Worm (Caenorhabditis elegans) whole organism, mixed stage, embryonic: ENCODE results near the gene irld-28.
"Not testable (repeated sequence)": the region's sequence is repeated elsewhere in the genome, so short reads cannot be mapped to it uniquely, and the experiment has no call there.

Source experiments
- M03D4.4 ChIP-seq: sonication (generic microtip); optimal IDR thresholded peaks from 2 replicates; lab custom pipeline; 2017; ENCODE audit warnings: mild to moderate bottlenecking, missing genetic modification characterization, missing compliant biosample characterization
- bed-3 ChIP-seq: fragments of 200-800 bp; sonication (Bioruptor generic); optimal IDR thresholded peaks from 3 replicates; lab custom pipeline; 2018; ENCODE audit warnings: mild to moderate bottlenecking, missing genetic modification characterization, moderate library complexity, missing compliant biosample characterization
- blmp-1 ChIP-seq: fragments of 150-350 bp; optimal IDR thresholded peaks from 2 replicates; lab custom pipeline; 2014; ENCODE audit warnings: missing biosample characterization, missing genetic modification characterization
- ceh-39 ChIP-seq: fragments of 150-350 bp; optimal IDR thresholded peaks from 2 replicates; lab custom pipeline; 2014; ENCODE audit warnings: missing biosample characterization, missing genetic modification characterization
- ceh-43 ChIP-seq: fragments of 200-800 bp; sonication (Bioruptor generic); optimal IDR thresholded peaks from 2 replicates; lab custom pipeline; 2018; ENCODE audit warnings: mild to moderate bottlenecking, missing genetic modification characterization, moderate library complexity, missing compliant biosample characterization
- ceh-83 ChIP-seq: fragments of 200-800 bp; sonication (Bioruptor generic); optimal IDR thresholded peaks from 2 replicates; lab custom pipeline; 2018; ENCODE audit warnings: mild to moderate bottlenecking, missing genetic modification characterization, missing compliant biosample characterization
- cnd-1 ChIP-seq: fragments of 200-800 bp; sonication (Bioruptor generic); optimal IDR thresholded peaks from 2 replicates; lab custom pipeline; 2018; ENCODE audit warnings: mild to moderate bottlenecking, missing genetic modification characterization, missing compliant biosample characterization
- drap-1 ChIP-seq: fragments of 200-800 bp; sonication (Bioruptor generic); optimal IDR thresholded peaks from 3 replicates; lab custom pipeline; 2018; ENCODE audit warnings: mild to moderate bottlenecking, missing genetic modification characterization, missing compliant biosample characterization
- elt-1 ChIP-seq: sonication (generic microtip); optimal IDR thresholded peaks from 2 replicates; lab custom pipeline; 2017; ENCODE audit warnings: missing genetic modification characterization, mild to moderate bottlenecking, missing compliant biosample characterization, antibody characterized with exemption, moderate library complexity, borderline replicate concordance; ENCODE audit not compliant: insufficient read depth
- elt-3 ChIP-seq: fragments of 150-350 bp; optimal IDR thresholded peaks from 2 replicates; lab custom pipeline; 2014; ENCODE audit warnings: missing biosample characterization, missing genetic modification characterization
- hlh-1 ChIP-seq: fragments of 150-350 bp; optimal IDR thresholded peaks from 2 replicates; lab custom pipeline; 2014; ENCODE audit warnings: missing biosample characterization, missing genetic modification reagents, missing genetic modification characterization
- lin-13 ChIP-seq: fragments of 150-350 bp; optimal IDR thresholded peaks from 2 replicates; lab custom pipeline; 2014; ENCODE audit warnings: missing biosample characterization, missing genetic modification characterization
- lsy-2 ChIP-seq: fragments of 150-350 bp; optimal IDR thresholded peaks from 2 replicates; lab custom pipeline; 2014; ENCODE audit warnings: missing biosample characterization, missing genetic modification characterization
- mab-5 ChIP-seq: fragments of 150-350 bp; optimal IDR thresholded peaks from 2 replicates; lab custom pipeline; 2014; ENCODE audit warnings: missing biosample characterization, missing genetic modification characterization
- mls-2 ChIP-seq: sonication (generic microtip); optimal IDR thresholded peaks from 2 replicates; lab custom pipeline; 2016; ENCODE audit warnings: mild to moderate bottlenecking, missing genetic modification characterization, moderate library complexity, missing compliant biosample characterization
- nhr-12 ChIP-seq: fragments of 150-350 bp; optimal IDR thresholded peaks from 2 replicates; lab custom pipeline; 2014; ENCODE audit warnings: missing biosample characterization, missing genetic modification characterization
- nhr-237 ChIP-seq: fragments of 150-350 bp; optimal IDR thresholded peaks from 2 replicates; lab custom pipeline; 2014; ENCODE audit warnings: missing biosample characterization, missing genetic modification characterization
- nhr-28 ChIP-seq: fragments of 150-350 bp; optimal IDR thresholded peaks from 2 replicates; lab custom pipeline; 2014; ENCODE audit warnings: missing biosample characterization, missing genetic modification characterization
- nhr-76 ChIP-seq: sonication (generic microtip); optimal IDR thresholded peaks from 2 replicates; lab custom pipeline; 2017; ENCODE audit warnings: missing biosample characterization, missing genetic modification characterization
- pha-4 ChIP-seq: fragments of 150-350 bp; optimal IDR thresholded peaks from 2 replicates; lab custom pipeline; 2018; ENCODE audit warnings: missing biosample characterization, missing genetic modification reagents, missing genetic modification characterization
- sem-2 ChIP-seq: fragments of 200-800 bp; sonication (Bioruptor generic); optimal IDR thresholded peaks from 2 replicates; lab custom pipeline; 2018; ENCODE audit warnings: mild to moderate bottlenecking, missing genetic modification characterization, missing compliant biosample characterization
- snpc-4 ChIP-seq: fragments of 150-350 bp; optimal IDR thresholded peaks from 2 replicates; lab custom pipeline; 2014; ENCODE audit warnings: missing biosample characterization, missing genetic modification characterization
- sptf-1 ChIP-seq: sonication (generic microtip); optimal IDR thresholded peaks from 2 replicates; lab custom pipeline; 2017; ENCODE audit warnings: mild to moderate bottlenecking, missing genetic modification characterization, moderate library complexity, missing compliant biosample characterization
- tbx-8 ChIP-seq: fragments of 200-800 bp; sonication (Bioruptor generic); optimal IDR thresholded peaks from 2 replicates; lab custom pipeline; 2018; ENCODE audit warnings: mild to moderate bottlenecking, missing genetic modification characterization, moderate library complexity, missing compliant biosample characterization
- unc-120 ChIP-seq: sonication (generic microtip); optimal IDR thresholded peaks from 2 replicates; lab custom pipeline; 2017; ENCODE audit warnings: missing genetic modification characterization, missing compliant biosample characterization; ENCODE audit not compliant: poor library complexity, severe bottlenecking
- unc-39 ChIP-seq: fragments of 150-350 bp; optimal IDR thresholded peaks from 2 replicates; lab custom pipeline; 2014; ENCODE audit warnings: missing biosample characterization, missing genetic modification characterization
- zip-8 ChIP-seq: fragments of 150-350 bp; optimal IDR thresholded peaks from 2 replicates; lab custom pipeline; 2014; ENCODE audit warnings: missing biosample characterization, missing genetic modification characterization
- ztf-11 ChIP-seq: fragments of 150-350 bp; optimal IDR thresholded peaks from 2 replicates; lab custom pipeline; 2014; ENCODE audit warnings: missing biosample characterization, missing genetic modification characterization

irld-28 gene

DNA sequence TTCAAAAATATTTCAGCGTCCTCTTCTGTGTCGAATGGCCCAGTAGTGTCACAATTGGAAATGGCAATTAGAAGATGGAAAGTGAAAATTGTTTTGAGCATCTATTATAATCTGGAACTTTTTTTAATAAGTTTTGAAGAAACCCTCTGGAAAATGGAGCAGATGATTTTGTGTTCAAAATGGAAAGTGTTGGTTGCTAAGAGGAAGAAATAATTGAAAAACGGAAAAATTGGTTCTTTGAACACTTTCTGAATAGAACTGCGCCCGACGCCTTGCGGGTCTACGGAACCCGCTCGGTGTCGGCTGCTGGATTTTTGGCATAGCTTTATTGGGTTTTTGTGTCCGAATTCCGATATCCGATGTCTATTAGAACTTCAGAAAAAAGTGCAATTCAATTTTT, at the start of gene irld-28:
Gene irld-28, minus strand, starts transcription at position 101 of the 400 bp plus-strand sequence.
- TF ChIP-seq mab-5 (tag; lab: Kevin White, UChicago): no peak
- TF ChIP-seq zip-8 (tag; lab: Kevin White, UChicago): no peak
- no peak for TF ChIP-seq lin-13 (tag; lab: Kevin White, UChicago)
- no peak for TF ChIP-seq unc-39 (tag; lab: Kevin White, UChicago)
- no peak for TF ChIP-seq drap-1 (GFP tag; lab: Kevin White, UChicago)
- TF ChIP-seq snpc-4 (tag; lab: Kevin White, UChicago): no peak
- TF ChIP-seq sptf-1: no peak

DNA sequence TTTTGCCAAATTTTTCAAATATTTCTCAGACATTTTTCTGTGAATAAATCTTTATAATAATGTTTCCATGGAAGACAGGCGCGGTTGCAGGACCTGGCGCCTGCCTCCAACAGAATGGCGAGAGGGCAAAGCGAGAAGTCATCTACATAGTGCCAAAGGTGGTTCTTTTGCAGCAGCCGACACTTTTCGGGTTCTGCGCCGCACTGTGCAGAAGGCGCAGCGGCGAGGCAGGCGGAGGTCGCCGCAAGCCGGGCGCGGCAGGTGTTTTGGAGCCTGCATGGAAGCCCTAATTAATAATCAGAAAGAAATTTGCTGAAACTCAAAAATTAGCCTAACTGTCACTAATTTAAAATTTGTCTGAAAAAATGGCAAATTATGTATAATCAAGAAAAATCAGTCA, 7.5 kb upstream of the irld-28 start:
- TF ChIP-seq lsy-2: no peak
- no peak for TF ChIP-seq ceh-43 (GFP tag; lab: Kevin White, UChicago)
- TF ChIP-seq M03D4.4 (tag; lab: Kevin White, UChicago): no peak
- no peak for TF ChIP-seq pha-4
- TF ChIP-seq lin-13 (tag; lab: Kevin White, UChicago): no peak
- no peak for TF ChIP-seq nhr-237
- TF ChIP-seq elt-1 (tag; lab: Kevin White, UChicago): no peak
- TF ChIP-seq nhr-28 (tag; lab: Kevin White, UChicago): no peak
- TF ChIP-seq ceh-39 (tag; lab: Kevin White, UChicago): no peak
- TF ChIP-seq tbx-8: no peak
- TF ChIP-seq ceh-83: no peak

- TF ChIP-seq lin-13 (tag; lab: Kevin White, UChicago) (no peak), lsy-2 (no peak), nhr-237 (no peak), ceh-39 (tag; lab: Kevin White, UChicago) (no peak), blmp-1 (no peak), sem-2 (GFP tag; lab: Kevin White, UChicago) (no peak), ceh-83 (no peak)
Measured at ce11 chrV:2342083-2342482, 6.0 kb upstream of the irld-28 start.

DNA sequence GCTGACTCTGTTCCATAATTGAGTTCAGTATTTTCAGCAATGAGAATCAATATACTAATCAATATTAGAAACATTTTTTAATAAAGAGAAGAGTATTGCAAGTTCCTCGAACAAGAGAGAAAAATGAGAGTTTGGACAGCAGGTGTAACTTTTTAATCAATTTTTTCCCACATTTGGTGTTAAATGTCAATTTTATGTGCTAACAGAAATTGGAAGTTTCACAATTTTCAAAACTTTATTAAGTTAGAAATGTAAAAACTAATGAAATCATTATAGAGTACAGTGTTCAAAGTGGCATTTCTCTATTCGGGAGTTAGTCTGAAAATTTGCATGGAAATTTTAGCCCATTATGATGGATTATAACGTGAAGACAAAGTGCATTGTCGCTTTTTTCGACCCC, 5.2 kb upstream of the irld-28 start, which contains the start of gene irld-30:
Gene irld-30, minus strand, starts transcription at position 101 of the 400 bp plus-strand sequence.
- no peak for TF ChIP-seq elt-3 (tag; lab: Kevin White, UChicago)
- no peak for TF ChIP-seq hlh-1
- TF ChIP-seq nhr-12: no peak
- TF ChIP-seq lsy-2: no peak
- TF ChIP-seq mab-5 (tag; lab: Kevin White, UChicago): no peak
- no peak for TF ChIP-seq ztf-11 (tag; lab: Kevin White, UChicago)
- TF ChIP-seq cnd-1: no peak
- TF ChIP-seq, all 35 proteins: peak for 0

ce11 chrV:2338538-2338937, 2.5 kb upstream of the irld-28 start, which contains the start of gene irld-29:
irld-29 (minus strand) TSS chrV:2338638.
- TF ChIP-seq unc-39 (tag; lab: Kevin White, UChicago): no peak
- TF ChIP-seq nhr-12: no peak
- TF ChIP-seq nhr-28 (tag; lab: Kevin White, UChicago): no peak

DNA sequence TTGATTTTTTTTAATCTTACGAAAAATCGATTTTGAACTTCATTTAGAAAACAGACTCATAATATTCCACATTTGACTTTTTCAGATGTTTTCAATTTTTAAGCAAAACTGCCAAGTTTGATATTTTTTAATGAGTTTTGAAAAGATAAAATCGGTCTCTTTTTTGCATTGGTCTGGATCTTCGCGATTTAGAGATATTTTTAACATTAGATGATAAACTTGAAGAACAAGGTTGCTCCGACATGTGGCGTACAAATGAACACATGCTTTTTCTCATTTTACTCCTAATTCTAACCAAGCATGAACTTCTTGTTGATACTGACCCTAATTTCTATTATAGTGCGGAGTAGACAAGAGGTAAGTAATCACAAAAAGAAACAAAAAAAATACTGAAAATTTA, 4.4 kb downstream of the irld-28 start, which contains the start of gene irld-32:
Gene irld-32, plus strand, starts transcription at position 301 of the 400 bp plus-strand sequence.
- TF ChIP-seq sptf-1; lin-13 (tag; lab: Kevin White, UChicago); ceh-43 (GFP tag; lab: Kevin White, UChicago): not testable (repeated sequence)
- TF ChIP-seq, all 35 proteins: peak for 0; not testable (repeated sequence) for 35

- TF ChIP-seq unc-120, elt-1, nhr-76 (tag; lab: Kevin White, UChicago): not testable (repeated sequence)
Measured at ce11 chrV:2330129-2330528, 5.9 kb downstream of the irld-28 start, which contains the start of gene pud-1.1. pud-1.1 (plus strand) TSS chrV:2330429.

DNA sequence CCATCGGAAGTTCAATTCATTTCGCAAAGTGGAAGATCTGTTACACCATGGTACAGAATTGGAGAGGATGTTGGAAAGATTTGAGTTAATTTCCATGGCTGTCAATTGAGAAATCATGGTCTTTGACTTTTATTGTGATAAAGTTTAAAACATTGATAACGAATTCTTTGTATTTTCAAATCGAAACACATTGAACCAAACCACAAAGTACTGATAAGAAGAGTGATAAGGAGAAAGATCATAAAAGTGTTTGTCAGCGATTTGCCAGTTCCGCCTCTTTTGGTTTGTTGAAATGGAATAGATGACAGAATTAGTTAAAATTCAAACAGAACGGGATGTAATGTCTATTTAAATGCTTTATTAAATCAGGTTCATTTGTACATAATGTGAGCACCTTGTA, 8.9 kb downstream of the irld-28 start:
- TF ChIP-seq sem-2 (GFP tag; lab: Kevin White, UChicago): no peak
- TF ChIP-seq bed-3: no peak
- TF ChIP-seq pha-4: no peak
- no peak for TF ChIP-seq mls-2 (tag; lab: Kevin White, UChicago)
- no peak for TF ChIP-seq nhr-237
- no peak for TF ChIP-seq snpc-4 (tag; lab: Kevin White, UChicago)
- no peak for TF ChIP-seq ceh-83
- no peak for TF ChIP-seq drap-1 (GFP tag; lab: Kevin White, UChicago)
